Worm (Caenorhabditis elegans): ENCODE measurements around the gene rbc-2.
"Not testable (repeated sequence)": the region's sequence is repeated elsewhere in the genome, so short reads cannot be mapped to it uniquely, and the experiment has no call there.

Gene rbc-2

ce11 chrIII:2530313-2530712 lies 1.8 kb upstream of the rbc-2 start, which contains the start of gene cone-1:
cone-1 (plus strand) TSS chrIII:2530613.
- TF ChIP-seq ceh-34 (tag; optimal IDR thresholded peaks at IDR 0.05), result no peak
- TF ChIP-seq fax-1 (tag; optimal IDR thresholded peaks at IDR 0.05), result no peak
- no peak for TF ChIP-seq elt-2 (tag; optimal IDR thresholded peaks at IDR 0.05)
- TF ChIP-seq hlh-30 (tag; optimal IDR thresholded peaks at IDR 0.05; ENCODE audit: insufficient read depth), result no peak
- no peak for TF ChIP-seq C08G9.2 (tag; optimal IDR thresholded peaks at IDR 0.05)
- TF ChIP-seq nfya-1 (tag; optimal IDR thresholded peaks at IDR 0.05), result no peak
- TF ChIP-seq unc-55 (GFP tag; optimal IDR thresholded peaks at IDR 0.05), result no peak
- no peak for TF ChIP-seq ceh-2 (tag; optimal IDR thresholded peaks at IDR 0.05)
- TF ChIP-seq odd-2 (tag; optimal IDR thresholded peaks at IDR 0.05), result no peak
- TF ChIP-seq dve-1 (tag; optimal IDR thresholded peaks at IDR 0.05), result no peak
- no peak for TF ChIP-seq ceh-30 (tag; optimal IDR thresholded peaks at IDR 0.05)
- no peak for TF ChIP-seq unc-3 (GFP tag; conservative IDR thresholded peaks at IDR 0.05)
- TF ChIP-seq unc-3 (tag; optimal IDR thresholded peaks at IDR 0.05), result no peak
- no peak for TF ChIP-seq C38D4.7 (GFP tag; optimal IDR thresholded peaks at IDR 0.05)
- no peak for TF ChIP-seq ceh-31 (tag; optimal IDR thresholded peaks at IDR 0.05)

ce11 chrIII:2515461-2515860 lies 13.0 kb downstream of the rbc-2 start:
- TF ChIP-seq elt-4 (tag; optimal IDR thresholded peaks at IDR 0.05), result no peak
- TF ChIP-seq syd-9 (tag; optimal IDR thresholded peaks at IDR 0.05), result no peak
- no peak for TF ChIP-seq elt-2 (tag; optimal IDR thresholded peaks at IDR 0.05)
- TF ChIP-seq T23F11.4 (GFP tag; optimal IDR thresholded peaks at IDR 0.05), result no peak
- no peak for TF ChIP-seq unc-42 (tag; optimal IDR thresholded peaks at IDR 0.05)

ce11 chrIII:2508518-2508917 lies 20.0 kb downstream of the rbc-2 start, which contains the start of gene Y54F10AM.6:
Y54F10AM.6 (plus strand) TSS chrIII:2508818.
- no peak for TF ChIP-seq ceh-18 (tag; optimal IDR thresholded peaks at IDR 0.05)
- TF ChIP-seq ceh-30 (tag; optimal IDR thresholded peaks at IDR 0.05), result no peak
- no peak for TF ChIP-seq pros-1 (tag; optimal IDR thresholded peaks at IDR 0.05)
- TF ChIP-seq ceh-19 (GFP tag; optimal IDR thresholded peaks at IDR 0.05), result no peak
- TF ChIP-seq ceh-24 (tag; optimal IDR thresholded peaks at IDR 0.05), result no peak
- TF ChIP-seq ceh-48 (tag; optimal IDR thresholded peaks at IDR 0.05), result no peak
- TF ChIP-seq pag-3 (tag; optimal IDR thresholded peaks at IDR 0.05; ENCODE audit: borderline replicate concordance), result no peak
- TF ChIP-seq unc-42 (tag; optimal IDR thresholded peaks at IDR 0.05), result no peak

ce11 chrIII:2507938-2508337 lies 20.6 kb downstream of the rbc-2 start, which contains the start of gene Y54F10AM.8:
Y54F10AM.8 (minus strand) TSS chrIII:2507972.
- TF ChIP-seq T23F11.4 (GFP tag; optimal IDR thresholded peaks at IDR 0.05) (no peak), ref-2 (tag; optimal IDR thresholded peaks at IDR 0.05) (no peak), ahr-1 (tag; optimal IDR thresholded peaks at IDR 0.05) (no peak), elt-2 (tag; optimal IDR thresholded peaks at IDR 0.05) (peak; percentile 99), ama-1 (optimal IDR thresholded peaks at IDR 0.05) (no peak), sox-2 (GFP tag; IDR thresholded peaks at IDR 0.05) (no peak), ceh-24 (tag; optimal IDR thresholded peaks at IDR 0.05) (no peak), ceh-31 (tag; optimal IDR thresholded peaks at IDR 0.05) (no peak), K09A11.1 (tag; optimal IDR thresholded peaks at IDR 0.05; ENCODE audit: insufficient read depth) (no peak)

ce11 chrIII:2506463-2506862 lies 22.0 kb downstream of the rbc-2 start:
- TF ChIP-seq nfya-1 (tag; optimal IDR thresholded peaks at IDR 0.05) (peak; percentile 14), sox-4 (tag; optimal IDR thresholded peaks at IDR 0.05) (no peak)

- peak; percentile 98 for TF ChIP-seq unc-3 (GFP tag; conservative IDR thresholded peaks at IDR 0.05)
- TF ChIP-seq unc-3 (tag; optimal IDR thresholded peaks at IDR 0.05), result not testable (repeated sequence)
- peak; percentile 71 for TF ChIP-seq sox-2 (GFP tag; IDR thresholded peaks at IDR 0.05)
- peak; percentile 91 for TF ChIP-seq ceh-45 (GFP tag; IDR thresholded peaks at IDR 0.05)
Observed at ce11 chrIII:2499275-2499674, 29.2 kb downstream of the rbc-2 start.
